Fruit fly (Drosophila melanogaster) Kc167 (cell line): Measurements from ENCODE around the gene Osi4.

Experiments used
- Myc ChIP-seq: fragments of >200 bp; optimal IDR thresholded peaks from 2 replicates; lab custom pipeline; 2017; ENCODE audit warnings: missing external identifiers
- Sin3A ChIP-seq: fragments of >200 bp; optimal IDR thresholded peaks from 2 replicates; lab custom pipeline; 2018; ENCODE audit warnings: missing external identifiers
- insv ChIP-seq: fragments of >200 bp; optimal IDR thresholded peaks from 3 replicates; lab custom pipeline; 2018; ENCODE audit warnings: missing external identifiers
- psq ChIP-seq: fragments of >200 bp; optimal IDR thresholded peaks from 2 replicates; lab custom pipeline; 2017; ENCODE audit warnings: missing external identifiers
- ttk ChIP-seq: sonication (Bioruptor generic); optimal IDR thresholded peaks from 2 replicates; lab custom pipeline; 2017; ENCODE audit warnings: missing external identifiers

DNA sequence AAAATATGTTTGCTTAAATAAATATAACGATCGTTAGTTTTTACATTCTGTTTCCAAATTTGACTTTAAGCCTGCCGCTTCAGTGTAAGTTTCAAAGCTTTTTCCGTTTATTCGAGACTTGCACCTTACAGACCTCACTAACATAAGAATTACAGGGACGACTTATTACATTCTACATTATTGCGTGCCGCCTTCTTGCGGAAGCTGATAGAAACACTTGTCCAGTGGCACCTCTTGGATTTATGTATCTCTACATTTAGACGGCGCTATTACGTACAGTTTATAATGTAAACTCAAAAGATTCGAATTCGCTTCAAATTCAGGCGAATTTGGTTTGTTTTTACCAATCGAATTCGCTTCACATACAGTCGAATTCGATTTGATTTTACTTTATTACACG lies 50.8 kb downstream of the Osi4 start:
- no peak for TF ChIP-seq psq (lab: Kevin White, UChicago)
- no peak for TF ChIP-seq ttk (lab: Kevin White, UChicago)
- no peak for TF ChIP-seq insv (lab: Kevin White, UChicago)
- TF ChIP-seq Myc, result no peak
- no peak for TF ChIP-seq Sin3A
